Worm (Caenorhabditis elegans) whole organism, young adult: ENCODE results near the gene F40G12.2.

Experiments used
- B0261.1 ChIP-seq: sonication (generic microtip); optimal IDR thresholded peaks from 2 replicates; lab custom pipeline; 2016; ENCODE audit warnings: mild to moderate bottlenecking, missing genetic modification characterization, moderate library complexity, missing compliant biosample characterization
- D2030.7 ChIP-seq: fragments of 200-800 bp; sonication (Bioruptor generic); IDR thresholded peaks from 2 replicates; pipeline ENCODE4 v1.3.6; 2022; ENCODE audit warnings: missing genetic modification reagents, missing genetic modification characterization, missing compliant biosample characterization
- F37B4.10 ChIP-seq: fragments of 200-800 bp; sonication (Bioruptor generic); IDR thresholded peaks from 2 replicates; pipeline ENCODE4 v1.3.6; 2022; ENCODE audit warnings: missing genetic modification characterization, missing compliant biosample characterization
- F39B2.1 ChIP-seq: fragments of 200-800 bp; sonication (Bioruptor generic); IDR thresholded peaks from 2 replicates; pipeline ENCODE4 v1.3.6; 2022; ENCODE audit warnings: missing genetic modification reagents, missing genetic modification characterization, missing compliant biosample characterization
- K11D2.4 ChIP-seq: fragments of 200-800 bp; sonication (Bioruptor generic); IDR thresholded peaks from 2 replicates; pipeline ENCODE4 v1.3.6; 2022; ENCODE audit warnings: missing genetic modification reagents, missing genetic modification characterization, missing compliant biosample characterization
- T07F8.4 ChIP-seq: sonication (generic microtip); optimal IDR thresholded peaks from 2 replicates; lab custom pipeline; 2016; ENCODE audit warnings: mild to moderate bottlenecking, missing genetic modification characterization, moderate library complexity, missing compliant biosample characterization
- Y53F4B.3 ChIP-seq: fragments of 200-800 bp; sonication (Bioruptor generic); IDR thresholded peaks from 2 replicates; pipeline ENCODE4 v1.3.6; 2022; ENCODE audit warnings: missing genetic modification reagents, missing genetic modification characterization, missing compliant biosample characterization
- Y53G8AR.9 ChIP-seq: fragments of 200-800 bp; sonication (Bioruptor generic); conservative IDR thresholded peaks from 2 replicates; pipeline ENCODE4 v1.3.6; 2022; ENCODE audit warnings: missing genetic modification reagents, missing genetic modification characterization, missing compliant biosample characterization
- Y56A3A.18 ChIP-seq: fragments of 200-800 bp; sonication (Bioruptor generic); IDR thresholded peaks from 2 replicates; pipeline ENCODE4 v1.3.6; 2022; ENCODE audit warnings: missing genetic modification reagents, missing genetic modification characterization, missing compliant biosample characterization
- Y67H2A.10 ChIP-seq: fragments of 200-800 bp; sonication (Bioruptor generic); conservative IDR thresholded peaks from 2 replicates; pipeline ENCODE4 v1.3.6; 2022; ENCODE audit warnings: missing genetic modification reagents, missing genetic modification characterization, missing compliant biosample characterization
- Y79H2A.3 ChIP-seq: fragments of 200-800 bp; sonication (Bioruptor generic); conservative IDR thresholded peaks from 2 replicates; pipeline ENCODE4 v1.3.6; 2022; ENCODE audit warnings: missing genetic modification reagents, missing genetic modification characterization, missing compliant biosample characterization
- Y95B8A.8 ChIP-seq: fragments of 200-800 bp; sonication (Bioruptor generic); IDR thresholded peaks from 2 replicates; pipeline ENCODE4 v1.3.6; 2022; ENCODE audit warnings: missing genetic modification reagents, missing genetic modification characterization, missing compliant biosample characterization
- aptf-3 ChIP-seq: fragments of 200-800 bp; sonication (Bioruptor generic); IDR thresholded peaks from 2 replicates; pipeline ENCODE4 v1.3.6; 2022; ENCODE audit warnings: missing genetic modification characterization, missing compliant biosample characterization
- attf-3 ChIP-seq: fragments of 200-800 bp; sonication (Bioruptor generic); conservative IDR thresholded peaks from 2 replicates; pipeline ENCODE4 v1.3.6; 2022; ENCODE audit warnings: missing genetic modification reagents, missing genetic modification characterization, missing compliant biosample characterization
- attf-6 ChIP-seq: fragments of 200-800 bp; sonication (Bioruptor generic); IDR thresholded peaks from 2 replicates; pipeline ENCODE4 v1.3.6; 2022; ENCODE audit warnings: missing genetic modification reagents, missing genetic modification characterization, missing compliant biosample characterization
- bed-1 ChIP-seq: fragments of 200-800 bp; sonication (Bioruptor generic); IDR thresholded peaks from 2 replicates; pipeline ENCODE4 v1.3.6; 2022; ENCODE audit warnings: missing genetic modification reagents, missing genetic modification characterization, missing compliant biosample characterization
- bed-2 ChIP-seq: fragments of 200-800 bp; sonication (Bioruptor generic); IDR thresholded peaks from 2 replicates; pipeline ENCODE4 v1.3.6; 2022; ENCODE audit warnings: missing genetic modification reagents, missing genetic modification characterization, missing compliant biosample characterization
- cebp-2 ChIP-seq: fragments of 200-800 bp; sonication (Bioruptor generic); IDR thresholded peaks from 2 replicates; pipeline ENCODE4 v1.3.6; 2022; ENCODE audit warnings: missing genetic modification characterization, missing compliant biosample characterization
- ceh-40 ChIP-seq: fragments of 200-800 bp; sonication (Bioruptor generic); IDR thresholded peaks from 2 replicates; pipeline ENCODE4 v1.3.6; 2022; ENCODE audit warnings: missing genetic modification characterization, missing compliant biosample characterization
- ceh-58 ChIP-seq: fragments of 200-800 bp; sonication (Bioruptor generic); IDR thresholded peaks from 2 replicates; pipeline ENCODE4 v1.3.6; 2022; ENCODE audit warnings: missing genetic modification characterization, missing compliant biosample characterization
- dox-1 ChIP-seq: fragments of 200-800 bp; sonication (Bioruptor generic); IDR thresholded peaks from 2 replicates; pipeline ENCODE4 v1.3.6; 2022; ENCODE audit warnings: missing genetic modification reagents, missing genetic modification characterization, missing compliant biosample characterization
- egl-18 ChIP-seq: fragments of 200-800 bp; sonication (Bioruptor generic); IDR thresholded peaks from 2 replicates; pipeline ENCODE4 v1.3.6; 2022; ENCODE audit warnings: missing genetic modification reagents, missing genetic modification characterization, missing compliant biosample characterization
- egl-44 ChIP-seq: fragments of 200-800 bp; sonication (Bioruptor generic); IDR thresholded peaks from 2 replicates; pipeline ENCODE4 v1.3.6; 2022; ENCODE audit warnings: missing genetic modification reagents, missing genetic modification characterization, missing compliant biosample characterization
- egrh-3 ChIP-seq: fragments of 200-800 bp; sonication (Bioruptor generic); IDR thresholded peaks from 2 replicates; pipeline ENCODE4 v1.3.6; 2022; ENCODE audit warnings: missing genetic modification reagents, missing genetic modification characterization, missing compliant biosample characterization
- ekl-4 ChIP-seq: fragments of 200-800 bp; sonication (Bioruptor generic); IDR thresholded peaks from 2 replicates; pipeline ENCODE4 v1.3.6; 2022; ENCODE audit warnings: missing genetic modification reagents, missing genetic modification characterization, missing compliant biosample characterization
- fkh-3 ChIP-seq: sonication (generic microtip); optimal IDR thresholded peaks from 2 replicates; lab custom pipeline; 2016; ENCODE audit warnings: mild to moderate bottlenecking, missing genetic modification characterization, missing compliant biosample characterization
- hmg-1.2 ChIP-seq: fragments of 200-800 bp; sonication (Bioruptor generic); IDR thresholded peaks from 2 replicates; pipeline ENCODE4 v1.3.6; 2022; ENCODE audit warnings: missing genetic modification reagents, missing genetic modification characterization, missing compliant biosample characterization
- hmg-20 ChIP-seq: fragments of 200-800 bp; sonication (Bioruptor generic); IDR thresholded peaks from 2 replicates; pipeline ENCODE4 v1.3.6; 2022; ENCODE audit warnings: missing genetic modification reagents, missing genetic modification characterization, missing compliant biosample characterization
- lin-26 ChIP-seq: fragments of 200-800 bp; sonication (Bioruptor generic); IDR thresholded peaks from 2 replicates; pipeline ENCODE4 v1.3.6; 2022; ENCODE audit warnings: missing genetic modification reagents, missing genetic modification characterization, missing compliant biosample characterization
- lir-1 ChIP-seq: fragments of 200-800 bp; sonication (Bioruptor generic); conservative IDR thresholded peaks from 2 replicates; pipeline ENCODE4 v1.3.6; 2022; ENCODE audit warnings: missing genetic modification reagents, missing genetic modification characterization, missing compliant biosample characterization
- madf-6 ChIP-seq: fragments of 200-800 bp; sonication (Bioruptor generic); IDR thresholded peaks from 2 replicates; pipeline ENCODE4 v1.3.6; 2022; ENCODE audit warnings: missing genetic modification reagents, missing genetic modification characterization, missing compliant biosample characterization
- madf-8 ChIP-seq: fragments of 200-800 bp; sonication (Bioruptor generic); conservative IDR thresholded peaks from 2 replicates; pipeline ENCODE4 v1.3.6; 2022; ENCODE audit warnings: missing genetic modification reagents, missing genetic modification characterization, missing compliant biosample characterization
- mcd-1 ChIP-seq: fragments of 200-800 bp; sonication (Bioruptor generic); IDR thresholded peaks from 2 replicates; pipeline ENCODE4 v1.3.6; 2022; ENCODE audit warnings: missing genetic modification reagents, missing genetic modification characterization, missing compliant biosample characterization
- nfyb-1 ChIP-seq: fragments of 200-800 bp; sonication (Bioruptor generic); IDR thresholded peaks from 2 replicates; pipeline ENCODE4 v1.3.6; 2022; ENCODE audit warnings: missing genetic modification reagents, missing genetic modification characterization, missing compliant biosample characterization
- nhr-120 ChIP-seq: fragments of 200-800 bp; sonication (Bioruptor generic); IDR thresholded peaks from 2 replicates; pipeline ENCODE4 v1.3.6; 2022; ENCODE audit warnings: missing genetic modification characterization, missing compliant biosample characterization
- nhr-90 ChIP-seq: sonication (generic microtip); optimal IDR thresholded peaks from 2 replicates; lab custom pipeline; 2016; ENCODE audit warnings: missing genotype, mild to moderate bottlenecking, missing genetic modification characterization, missing compliant biosample characterization
- pbrm-1 ChIP-seq: fragments of 200-800 bp; sonication (Bioruptor generic); IDR thresholded peaks from 2 replicates; pipeline ENCODE4 v1.3.6; 2022; ENCODE audit warnings: missing genetic modification reagents, missing genetic modification characterization, missing compliant biosample characterization
- rcor-1 ChIP-seq: fragments of 200-800 bp; sonication (Bioruptor generic); IDR thresholded peaks from 2 replicates; pipeline ENCODE4 v1.3.6; 2022; ENCODE audit warnings: missing genetic modification reagents, missing genetic modification characterization, missing compliant biosample characterization
- rpc-1 ChIP-seq, 2 experiments: fragments of 150-350 bp in 1 of 2; sonication (generic microtip) in 1 of 2; optimal IDR thresholded peaks; 2 replicates each; lab custom pipeline; 2014 to 2018; ENCODE audit warnings: missing biosample characterization in 1 of 2, missing genetic modification characterization in 1 of 2, missing genetic modification reagents in 1 of 2, missing genotype in 1 of 2
- sea-2 ChIP-seq: fragments of 200-800 bp; sonication (Bioruptor generic); IDR thresholded peaks from 2 replicates; pipeline ENCODE4 v1.3.6; 2022; ENCODE audit warnings: missing genetic modification characterization, missing compliant biosample characterization
- snpc-1.3 ChIP-seq: sonication (generic microtip); optimal IDR thresholded peaks from 2 replicates; lab custom pipeline; 2017; ENCODE audit warnings: missing genetic modification characterization, mild to moderate bottlenecking, missing compliant biosample characterization, antibody characterized with exemption, moderate library complexity, missing genotype, missing genetic modification reagents; ENCODE audit not compliant: insufficient read depth
- tbp1 ChIP-seq: fragments of 200-800 bp; sonication (Bioruptor generic); optimal IDR thresholded peaks from 2 replicates; lab custom pipeline; 2018; ENCODE audit warnings: mild to moderate bottlenecking, missing genetic modification characterization, missing compliant biosample characterization
- ztf-18 ChIP-seq: sonication (generic microtip); optimal IDR thresholded peaks from 2 replicates; lab custom pipeline; 2016; ENCODE audit warnings: missing genotype, mild to moderate bottlenecking, missing genetic modification characterization, missing compliant biosample characterization
- ztf-25 ChIP-seq: fragments of 200-800 bp; sonication (Bioruptor generic); IDR thresholded peaks from 2 replicates; pipeline ENCODE4 v1.3.6; 2022; ENCODE audit warnings: missing genetic modification reagents, missing genetic modification characterization, missing compliant biosample characterization
- ztf-28 ChIP-seq: fragments of 200-800 bp; sonication (Bioruptor generic); IDR thresholded peaks from 2 replicates; pipeline ENCODE4 v1.3.6; 2022; ENCODE audit warnings: missing genetic modification reagents, missing genetic modification characterization, missing compliant biosample characterization

Gene F40G12.2

DNA sequence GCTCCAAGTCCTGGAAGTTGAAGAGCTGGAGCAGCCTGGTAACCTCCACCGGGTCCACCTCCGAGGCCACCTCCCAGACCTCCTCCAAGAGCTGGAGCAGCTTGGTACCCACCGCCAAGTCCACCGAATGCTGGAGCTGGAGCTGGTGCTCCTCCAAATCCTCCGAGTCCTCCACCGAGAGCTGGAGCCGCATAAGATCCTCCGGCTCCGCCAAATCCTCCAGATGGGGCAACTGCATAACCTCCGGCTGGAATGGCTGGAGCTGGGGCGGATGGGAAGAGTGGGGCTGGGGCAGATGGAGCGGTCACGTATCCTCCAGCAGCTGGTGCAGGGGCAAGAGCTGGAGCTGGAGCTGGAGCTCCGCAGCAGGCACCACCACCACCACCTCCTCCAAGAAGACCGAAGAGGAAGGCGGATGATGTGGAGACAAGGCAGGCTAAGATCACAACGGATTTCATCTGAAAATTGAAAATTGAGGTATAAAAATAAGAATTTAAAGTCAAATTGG lies 20.0 kb downstream of the F40G12.2 start, which contains the start of gene K02E11.10:
Gene K02E11.10, minus strand, starts transcription at position 458 of the 508 bp plus-strand sequence.
- TF ChIP-seq lir-1 (GFP tag; lab: Robert Waterston, UW) (no peak), bed-1 (GFP tag; lab: Robert Waterston, UW) (0 out of 2 replicates have a peak, but pooled peaks have one; percentile 28), ztf-18 (tag; lab: Kevin White, UChicago) (no peak), fkh-3 (tag; lab: Kevin White, UChicago) (peak; percentile 13), T07F8.4 (no peak), F37B4.10 (no peak), egrh-3 (GFP tag; lab: Robert Waterston, UW) (peak; percentile 96), snpc-1.3 (tag; lab: Kevin White, UChicago) (no peak)

DNA sequence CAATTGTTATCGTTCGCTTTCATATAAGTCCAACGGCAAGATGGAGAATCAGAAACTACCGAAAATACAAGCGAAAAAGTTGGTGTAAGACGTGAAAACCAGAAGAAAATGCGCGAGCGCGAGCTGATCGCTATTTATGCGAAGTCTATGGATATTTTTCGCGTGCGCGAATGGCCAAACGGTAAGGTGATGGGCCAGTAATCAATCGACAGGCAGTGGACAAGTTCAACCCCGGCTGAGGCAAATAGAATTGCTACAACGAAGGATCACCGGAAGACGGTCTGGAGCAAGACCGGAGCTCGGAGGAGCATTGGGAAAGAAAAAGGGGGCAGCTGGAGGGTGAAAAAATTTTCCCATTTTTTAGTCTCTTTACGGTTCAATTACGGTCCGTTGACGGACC lies 23.3 kb downstream of the F40G12.2 start:
- TF ChIP-seq Y95B8A.8 (GFP tag; lab: Robert Waterston, UW) = peak; percentile 68; the same call in 1 of the 2 replicates
- peak; percentile 94 for TF ChIP-seq D2030.7 (GFP tag; lab: Robert Waterston, UW)
- TF ChIP-seq F37B4.10 = 0 out of 2 replicates have a peak, but pooled peaks have one; percentile 52
- TF ChIP-seq hmg-20 (GFP tag; lab: Robert Waterston, UW) = peak; percentile 60; the same call in 1 of the 2 replicates
- 0 out of 2 replicates have a peak, but pooled peaks have one; percentile 86 for TF ChIP-seq nhr-120 (GFP tag; lab: Robert Waterston, UW)
- 0 out of 2 replicates have a peak, but pooled peaks have one; percentile 29 for TF ChIP-seq ztf-28 (GFP tag; lab: Robert Waterston, UW)
- TF ChIP-seq ceh-40 (GFP tag; lab: Robert Waterston, UW) = peak; percentile 68; the same call in 1 of the 2 replicates
- peak; percentile 96 for TF ChIP-seq cebp-2 (GFP tag; lab: Robert Waterston, UW)
- TF ChIP-seq ztf-25 = peak; percentile 95
- peak; percentile 61 for TF ChIP-seq mcd-1 (GFP tag; lab: Robert Waterston, UW)
- TF ChIP-seq F39B2.1 = peak; percentile 75
- TF ChIP-seq sea-2 (GFP tag; lab: Robert Waterston, UW) = peak; percentile 84; the same call in 1 of the 2 replicates
- TF ChIP-seq rcor-1 (GFP tag; lab: Robert Waterston, UW) = peak; percentile 59
- 0 out of 2 replicates have a peak, but pooled peaks have one; percentile 35 for TF ChIP-seq attf-3 (GFP tag; lab: Robert Waterston, UW)
- peak; percentile 72 for TF ChIP-seq hmg-1.2 (GFP tag; lab: Robert Waterston, UW)
- peak; percentile 31 for TF ChIP-seq nhr-90 (tag; lab: Kevin White, UChicago)
- TF ChIP-seq ekl-4 (GFP tag; lab: Robert Waterston, UW) = peak; percentile 78
- 0 out of 2 replicates have a peak, but pooled peaks have one; percentile 18 for TF ChIP-seq Y53F4B.3 (GFP tag; lab: Robert Waterston, UW)
- TF ChIP-seq tbp1 (GFP tag; lab: Kevin White, UChicago) = peak; percentile 81
- peak; percentile 46 for TF ChIP-seq egrh-3 (GFP tag; lab: Robert Waterston, UW)
- 0 out of 2 replicates have a peak, but pooled peaks have one; percentile 18 for TF ChIP-seq Y79H2A.3 (GFP tag; lab: Robert Waterston, UW)
- TF ChIP-seq ceh-58 (GFP tag; lab: Robert Waterston, UW) = peak; percentile 95
- TF ChIP-seq K11D2.4 (GFP tag; lab: Robert Waterston, UW) = 0 out of 2 replicates have a peak, but pooled peaks have one; percentile 33
- TF ChIP-seq attf-6 = peak; percentile 87
- peak; percentile 87 for TF ChIP-seq dox-1
- TF ChIP-seq rpc-1 (optimal IDR thresholded peaks at IDR 0.05; lab: Kevin White, UChicago) = peak; percentile 35
- TF ChIP-seq rpc-1 (tag; optimal IDR thresholded peaks at IDR 0.05; lab: Kevin White, UChicago) = peak; percentile 65
- TF ChIP-seq Y53G8AR.9 = peak; percentile 64; the same call in 1 of the 2 replicates
- TF ChIP-seq nfyb-1 = peak; percentile 57; the same call in 1 of the 2 replicates
- peak; percentile 85 for TF ChIP-seq bed-2 (GFP tag; lab: Robert Waterston, UW)
- TF ChIP-seq egl-18 = 0 out of 2 replicates have a peak, but pooled peaks have one; percentile 14
- TF ChIP-seq aptf-3 = peak; percentile 90
- TF ChIP-seq egl-44 = peak; percentile 91
- peak; percentile 71 for TF ChIP-seq madf-6
- peak; percentile 99 for TF ChIP-seq lin-26 (GFP tag; lab: Robert Waterston, UW)
- peak; percentile 79 for TF ChIP-seq pbrm-1 (GFP tag; lab: Robert Waterston, UW)
- TF ChIP-seq madf-8 (GFP tag; lab: Robert Waterston, UW) = peak; percentile 53
- 0 out of 2 replicates have a peak, but pooled peaks have one; percentile 78 for TF ChIP-seq bed-1 (GFP tag; lab: Robert Waterston, UW)
- peak; percentile 52 for TF ChIP-seq B0261.1 (tag; lab: Kevin White, UChicago)
- TF ChIP-seq Y56A3A.18 (GFP tag; lab: Robert Waterston, UW) = peak; percentile 80
- TF ChIP-seq Y67H2A.10 (GFP tag; lab: Robert Waterston, UW) = 0 out of 2 replicates have a peak, but pooled peaks have one; percentile 9
